Worm (Caenorhabditis elegans) whole organism, young adult: ENCODE results near the gene spin-2.

Source experiments
- B0035.1 ChIP-seq: sonication (generic microtip); optimal IDR thresholded peaks from 2 replicates; lab custom pipeline; 2016; ENCODE audit warnings: missing genetic modification characterization, mild to moderate bottlenecking, missing compliant biosample characterization, missing genotype, missing genetic modification reagents
- B0261.1 ChIP-seq: sonication (generic microtip); optimal IDR thresholded peaks from 2 replicates; lab custom pipeline; 2016; ENCODE audit warnings: mild to moderate bottlenecking, missing genetic modification characterization, moderate library complexity, missing compliant biosample characterization
- C06A6.2 ChIP-seq: fragments of 200-800 bp; sonication (Bioruptor generic); conservative IDR thresholded peaks from 2 replicates; pipeline ENCODE4 v1.3.6; 2022; ENCODE audit warnings: missing genetic modification characterization, missing compliant biosample characterization
- F22D6.2 ChIP-seq: sonication (generic microtip); optimal IDR thresholded peaks from 2 replicates; lab custom pipeline; 2016; ENCODE audit warnings: mild to moderate bottlenecking, missing genetic modification characterization, missing compliant biosample characterization
- F52B5.7 ChIP-seq: sonication (generic microtip); optimal IDR thresholded peaks from 2 replicates; lab custom pipeline; 2016; ENCODE audit warnings: mild to moderate bottlenecking, missing genetic modification characterization, missing compliant biosample characterization
- F57C9.4 ChIP-seq: sonication (generic microtip); optimal IDR thresholded peaks from 2 replicates; lab custom pipeline; 2017; ENCODE audit warnings: mild to moderate bottlenecking, missing genetic modification characterization, missing compliant biosample characterization
- T07F8.4 ChIP-seq: sonication (generic microtip); optimal IDR thresholded peaks from 2 replicates; lab custom pipeline; 2016; ENCODE audit warnings: mild to moderate bottlenecking, missing genetic modification characterization, moderate library complexity, missing compliant biosample characterization
- Y95B8A.8 ChIP-seq: fragments of 200-800 bp; sonication (Bioruptor generic); IDR thresholded peaks from 2 replicates; pipeline ENCODE4 v1.3.6; 2022; ENCODE audit warnings: missing genetic modification reagents, missing genetic modification characterization, missing compliant biosample characterization
- akir-1 ChIP-seq: fragments of 200-800 bp; sonication (Bioruptor generic); optimal IDR thresholded peaks from 2 replicates; lab custom pipeline; 2018; ENCODE audit warnings: mild to moderate bottlenecking, missing genetic modification characterization, moderate library complexity, missing compliant biosample characterization
- aptf-3 ChIP-seq: fragments of 200-800 bp; sonication (Bioruptor generic); IDR thresholded peaks from 2 replicates; pipeline ENCODE4 v1.3.6; 2022; ENCODE audit warnings: missing genetic modification characterization, missing compliant biosample characterization
- atf-7 ChIP-seq: sonication (generic microtip); optimal IDR thresholded peaks from 2 replicates; lab custom pipeline; 2017; ENCODE audit warnings: mild to moderate bottlenecking, missing genetic modification characterization, missing compliant biosample characterization
- attf-5 ChIP-seq: fragments of 200-800 bp; sonication (Bioruptor generic); optimal IDR thresholded peaks from 2 replicates; lab custom pipeline; 2018; ENCODE audit warnings: mild to moderate bottlenecking, missing genetic modification characterization, missing compliant biosample characterization
- bed-2 ChIP-seq: fragments of 200-800 bp; sonication (Bioruptor generic); IDR thresholded peaks from 2 replicates; pipeline ENCODE4 v1.3.6; 2022; ENCODE audit warnings: missing genetic modification reagents, missing genetic modification characterization, missing compliant biosample characterization
- ceh-100 ChIP-seq: fragments of 200-800 bp; sonication (Bioruptor generic); IDR thresholded peaks from 2 replicates; pipeline ENCODE4 v1.3.6; 2022; ENCODE audit warnings: missing genetic modification reagents, missing genetic modification characterization, missing compliant biosample characterization
- ceh-40 ChIP-seq: fragments of 200-800 bp; sonication (Bioruptor generic); IDR thresholded peaks from 2 replicates; pipeline ENCODE4 v1.3.6; 2022; ENCODE audit warnings: missing genetic modification characterization, missing compliant biosample characterization
- ceh-58 ChIP-seq: fragments of 200-800 bp; sonication (Bioruptor generic); IDR thresholded peaks from 2 replicates; pipeline ENCODE4 v1.3.6; 2022; ENCODE audit warnings: missing genetic modification characterization, missing compliant biosample characterization
- efl-1 ChIP-seq: fragments of 150-350 bp; optimal IDR thresholded peaks from 2 replicates; lab custom pipeline; 2014; ENCODE audit warnings: missing biosample characterization, missing genetic modification reagents, missing genetic modification characterization
- egl-18 ChIP-seq: fragments of 200-800 bp; sonication (Bioruptor generic); IDR thresholded peaks from 2 replicates; pipeline ENCODE4 v1.3.6; 2022; ENCODE audit warnings: missing genetic modification reagents, missing genetic modification characterization, missing compliant biosample characterization
- ets-4 ChIP-seq: fragments of 200-800 bp; sonication (Bioruptor generic); optimal IDR thresholded peaks from 2 replicates; lab custom pipeline; 2018; ENCODE audit warnings: mild to moderate bottlenecking, missing genetic modification characterization, missing compliant biosample characterization
- fkh-3 ChIP-seq: sonication (generic microtip); optimal IDR thresholded peaks from 2 replicates; lab custom pipeline; 2016; ENCODE audit warnings: mild to moderate bottlenecking, missing genetic modification characterization, missing compliant biosample characterization
- gei-17 ChIP-seq: fragments of 200-800 bp; sonication (Bioruptor generic); optimal IDR thresholded peaks from 2 replicates; lab custom pipeline; 2018; ENCODE audit warnings: mild to moderate bottlenecking, missing genetic modification characterization, missing compliant biosample characterization
- him-1 ChIP-seq: sonication (generic microtip); optimal IDR thresholded peaks from 2 replicates; lab custom pipeline; 2016; ENCODE audit warnings: missing genotype, missing genetic modification reagents, missing genetic modification characterization, missing compliant biosample characterization
- hlh-26 ChIP-seq: fragments of 200-800 bp; sonication (Bioruptor generic); conservative IDR thresholded peaks from 2 replicates; pipeline ENCODE4 v1.3.6; 2022; ENCODE audit warnings: missing genetic modification reagents, missing genetic modification characterization, missing compliant biosample characterization
- lag-1 ChIP-seq: fragments of 200-800 bp; sonication (Bioruptor generic); IDR thresholded peaks from 2 replicates; pipeline ENCODE4 v1.3.6; 2022; ENCODE audit warnings: missing genetic modification reagents, missing genetic modification characterization, missing compliant biosample characterization
- lin-35 ChIP-seq, 3 experiments: fragments of 150-350 bp in 2 of 3; sonication (generic microtip) in 1 of 3; optimal IDR thresholded peaks; 2 replicates each; lab custom pipeline; 2014 to 2018; ENCODE audit warnings: missing biosample characterization in 3 of 3, missing genetic modification characterization in 3 of 3, missing genetic modification reagents in 3 of 3
- lin-54 ChIP-seq: fragments of 200-800 bp; sonication (Bioruptor generic); optimal IDR thresholded peaks from 2 replicates; lab custom pipeline; 2018; ENCODE audit warnings: mild to moderate bottlenecking, missing genetic modification characterization, missing compliant biosample characterization
- madf-3 ChIP-seq: fragments of 200-800 bp; sonication (Bioruptor generic); IDR thresholded peaks from 2 replicates; pipeline ENCODE4 v1.3.6; 2022; ENCODE audit warnings: missing genetic modification reagents, missing genetic modification characterization, missing compliant biosample characterization
- madf-6 ChIP-seq: fragments of 200-800 bp; sonication (Bioruptor generic); IDR thresholded peaks from 2 replicates; pipeline ENCODE4 v1.3.6; 2022; ENCODE audit warnings: missing genetic modification reagents, missing genetic modification characterization, missing compliant biosample characterization
- nfya-1 ChIP-seq: sonication (generic microtip); optimal IDR thresholded peaks from 2 replicates; lab custom pipeline; 2017; ENCODE audit warnings: antibody characterized with exemption, missing compliant biosample characterization, missing genetic modification characterization, borderline replicate concordance; ENCODE audit not compliant: insufficient read depth
- nhr-179 ChIP-seq: sonication (generic microtip); optimal IDR thresholded peaks from 2 replicates; lab custom pipeline; 2016; ENCODE audit warnings: mild to moderate bottlenecking, missing genetic modification characterization, missing compliant biosample characterization
- nhr-80 ChIP-seq: sonication (generic microtip); optimal IDR thresholded peaks from 2 replicates; lab custom pipeline; 2016; ENCODE audit warnings: missing genetic modification characterization, missing compliant biosample characterization
- nhr-90 ChIP-seq: sonication (generic microtip); optimal IDR thresholded peaks from 2 replicates; lab custom pipeline; 2016; ENCODE audit warnings: missing genotype, mild to moderate bottlenecking, missing genetic modification characterization, missing compliant biosample characterization
- rcor-1 ChIP-seq: fragments of 200-800 bp; sonication (Bioruptor generic); IDR thresholded peaks from 2 replicates; pipeline ENCODE4 v1.3.6; 2022; ENCODE audit warnings: missing genetic modification reagents, missing genetic modification characterization, missing compliant biosample characterization
- rec-8 ChIP-seq, 2 experiments: sonication (generic microtip); optimal IDR thresholded peaks; 2 replicates each; lab custom pipeline; 2016; ENCODE audit warnings: mild to moderate bottlenecking in 2 of 2, missing genetic modification characterization in 2 of 2, missing genetic modification reagents in 2 of 2, missing genotype in 2 of 2, missing biosample characterization in 1 of 2, missing compliant biosample characterization in 1 of 2, moderate library complexity in 1 of 2
- repo-1 ChIP-seq: sonication (generic microtip); optimal IDR thresholded peaks from 2 replicates; lab custom pipeline; 2017; ENCODE audit warnings: mild to moderate bottlenecking, missing genetic modification characterization, missing compliant biosample characterization
- rpc-1 ChIP-seq, 2 experiments: fragments of 150-350 bp in 1 of 2; sonication (generic microtip) in 1 of 2; optimal IDR thresholded peaks; 2 replicates each; lab custom pipeline; 2014 to 2018; ENCODE audit warnings: missing biosample characterization in 1 of 2, missing genetic modification characterization in 1 of 2, missing genetic modification reagents in 1 of 2, missing genotype in 1 of 2
- sea-2 ChIP-seq: fragments of 200-800 bp; sonication (Bioruptor generic); IDR thresholded peaks from 2 replicates; pipeline ENCODE4 v1.3.6; 2022; ENCODE audit warnings: missing genetic modification characterization, missing compliant biosample characterization
- snpc-1.1 ChIP-seq: sonication (generic microtip); optimal IDR thresholded peaks from 2 replicates; lab custom pipeline; 2017; ENCODE audit warnings: missing genetic modification characterization, mild to moderate bottlenecking, missing compliant biosample characterization, antibody characterized with exemption, moderate library complexity, missing genotype, missing genetic modification reagents; ENCODE audit not compliant: insufficient read depth
- somi-1 ChIP-seq: fragments of 200-800 bp; sonication (Bioruptor generic); optimal IDR thresholded peaks from 2 replicates; lab custom pipeline; 2018; ENCODE audit warnings: mild to moderate bottlenecking, missing genetic modification characterization, missing compliant biosample characterization
- tbp1 ChIP-seq: fragments of 200-800 bp; sonication (Bioruptor generic); optimal IDR thresholded peaks from 2 replicates; lab custom pipeline; 2018; ENCODE audit warnings: mild to moderate bottlenecking, missing genetic modification characterization, missing compliant biosample characterization
- tbx-9 ChIP-seq: sonication (generic microtip); optimal IDR thresholded peaks from 2 replicates; lab custom pipeline; 2016; ENCODE audit warnings: borderline replicate concordance, missing genetic modification characterization, inconsistent platforms, missing compliant biosample characterization
- zfh-2 ChIP-seq: fragments of 200-800 bp; sonication (Bioruptor generic); conservative IDR thresholded peaks from 2 replicates; pipeline ENCODE4 v1.3.6; 2022; ENCODE audit warnings: missing genetic modification reagents, missing genetic modification characterization, missing compliant biosample characterization
- zim-3 ChIP-seq: sonication (generic microtip); optimal IDR thresholded peaks from 2 replicates; lab custom pipeline; 2017; ENCODE audit warnings: mild to moderate bottlenecking, missing genetic modification characterization, moderate library complexity, missing compliant biosample characterization
- ztf-18 ChIP-seq: sonication (generic microtip); optimal IDR thresholded peaks from 2 replicates; lab custom pipeline; 2016; ENCODE audit warnings: missing genotype, mild to moderate bottlenecking, missing genetic modification characterization, missing compliant biosample characterization
- ztf-25 ChIP-seq: fragments of 200-800 bp; sonication (Bioruptor generic); IDR thresholded peaks from 2 replicates; pipeline ENCODE4 v1.3.6; 2022; ENCODE audit warnings: missing genetic modification reagents, missing genetic modification characterization, missing compliant biosample characterization
- ztf-3 ChIP-seq: fragments of 200-800 bp; sonication (Bioruptor generic); optimal IDR thresholded peaks from 2 replicates; lab custom pipeline; 2018; ENCODE audit warnings: mild to moderate bottlenecking, missing genetic modification characterization, missing compliant biosample characterization
- ztf-6 ChIP-seq: fragments of 200-800 bp; sonication (Bioruptor generic); IDR thresholded peaks from 2 replicates; pipeline ENCODE4 v1.3.6; 2022; ENCODE audit warnings: missing genetic modification reagents, missing genetic modification characterization, missing compliant biosample characterization

The spin-2 gene

ce11 chrIV:13082836-13083763 is 3.7 kb upstream of the spin-2 start (continued):
- TF ChIP-seq egl-18 (GFP tag; lab: Robert Waterston, UW) = no peak
- TF ChIP-seq nhr-90 (tag; lab: Kevin White, UChicago) = no peak
- no peak for TF ChIP-seq madf-6 (GFP tag; lab: Robert Waterston, UW)
- TF ChIP-seq efl-1 (GFP tag; lab: Kevin White, UChicago) = no peak
- no peak for TF ChIP-seq him-1 (tag; lab: Kevin White, UChicago)
- no peak for TF ChIP-seq C06A6.2 (GFP tag; lab: Robert Waterston, UW)
- no peak for TF ChIP-seq nhr-80 (tag; lab: Kevin White, UChicago)
- TF ChIP-seq atf-7 (tag; lab: Kevin White, UChicago) = no peak
- no peak for TF ChIP-seq ztf-25 (GFP tag; lab: Robert Waterston, UW)
- TF ChIP-seq rec-8 (tag; optimal IDR thresholded peaks at IDR 0.05; lab: Kevin White, UChicago) = no peak
- TF ChIP-seq aptf-3 (GFP tag; lab: Robert Waterston, UW) = no peak
- no peak for TF ChIP-seq nfya-1
- no peak for TF ChIP-seq zim-3 (tag; lab: Kevin White, UChicago)
- TF ChIP-seq repo-1 = no peak
- TF ChIP-seq fkh-3 (tag; lab: Kevin White, UChicago) = no peak
- no peak for TF ChIP-seq lin-54 (GFP tag; lab: Kevin White, UChicago)
- TF ChIP-seq lag-1 (GFP tag; lab: Robert Waterston, UW) = no peak
- TF ChIP-seq rcor-1 (GFP tag; lab: Robert Waterston, UW) = no peak
- no peak for TF ChIP-seq rpc-1 (optimal IDR thresholded peaks at IDR 0.05; lab: Kevin White, UChicago)
- TF ChIP-seq rpc-1 (tag; optimal IDR thresholded peaks at IDR 0.05; lab: Kevin White, UChicago) = no peak
- TF ChIP-seq nhr-179 (tag; lab: Kevin White, UChicago) = no peak
- TF ChIP-seq tbp1 = no peak
- no peak for TF ChIP-seq tbx-9 (tag; lab: Kevin White, UChicago)
- TF ChIP-seq F22D6.2 (tag; lab: Kevin White, UChicago) = no peak
- no peak for TF ChIP-seq ets-4
- no peak for TF ChIP-seq Y95B8A.8 (GFP tag; lab: Robert Waterston, UW)
- TF ChIP-seq sea-2 = no peak
- TF ChIP-seq gei-17 (GFP tag; lab: Kevin White, UChicago) = no peak
- no peak for TF ChIP-seq B0261.1
- TF ChIP-seq snpc-1.1 (tag; lab: Kevin White, UChicago) = no peak
- no peak for TF ChIP-seq T07F8.4 (tag; lab: Kevin White, UChicago)
- no peak for TF ChIP-seq hlh-26 (GFP tag; lab: Robert Waterston, UW)
- TF ChIP-seq ceh-100 (GFP tag; lab: Robert Waterston, UW) = no peak
- TF ChIP-seq somi-1 (GFP tag; lab: Kevin White, UChicago) = peak; percentile 59
- no peak for TF ChIP-seq ceh-58
- no peak for TF ChIP-seq attf-5
- no peak for TF ChIP-seq bed-2 (GFP tag; lab: Robert Waterston, UW)
- no peak for TF ChIP-seq F57C9.4 (tag; lab: Kevin White, UChicago)
- no peak for TF ChIP-seq B0035.1 (tag; lab: Kevin White, UChicago)
- no peak for TF ChIP-seq ztf-18 (tag; lab: Kevin White, UChicago)
- TF ChIP-seq akir-1 (GFP tag; lab: Kevin White, UChicago) = no peak
- no peak for TF ChIP-seq ztf-6 (GFP tag; lab: Robert Waterston, UW)
- TF ChIP-seq ztf-3 (GFP tag; lab: Kevin White, UChicago) = no peak
- TF ChIP-seq F52B5.7 (tag; lab: Kevin White, UChicago) = no peak
- TF ChIP-seq ceh-40 (GFP tag; lab: Robert Waterston, UW) = 0 out of 2 replicates have a peak, but pooled peaks have one; percentile 1
- no peak for TF ChIP-seq zfh-2 (GFP tag; lab: Robert Waterston, UW)
- TF ChIP-seq lin-35 (GFP tag; optimal IDR thresholded peaks at IDR 0.05; lab: Kevin White, UChicago) = peak in 1 of 3 experiments; percentile 50
- TF ChIP-seq madf-3 = 0 out of 2 replicates have a peak, but pooled peaks have one; percentile 3
